Fruit fly (Drosophila melanogaster): ENCODE measurements around the gene RpL27.

Gene RpL27

dm6 chr3R:25640463-25640862 lies 44.4 kb downstream of the RpL27 start (continued):
- TF ChIP-seq CG13287 (GFP tag; IDR thresholded peaks at IDR 0.05; ENCODE audit: partially characterized antibody) (no peak), B-H2 (GFP tag; optimal IDR thresholded peaks at IDR 0.05) (no peak), amos (GFP tag; IDR thresholded peaks at IDR 0.05; ENCODE audit: partially characterized antibody) (no peak), CG17385 (GFP tag; optimal IDR thresholded peaks at IDR 0.05) (peak; percentile 29), CG7745 (tag; optimal IDR thresholded peaks at IDR 0.05) (no peak), HLHmδ (GFP tag; optimal IDR thresholded peaks at IDR 0.05) (no peak), jing (GFP tag; optimal IDR thresholded peaks at IDR 0.05) (peak; percentile 4), phol (tag; optimal IDR thresholded peaks at IDR 0.05) (peak; percentile 72), CG34376 (GFP tag; optimal IDR thresholded peaks at IDR 0.05) (no peak), cg (GFP tag; optimal IDR thresholded peaks at IDR 0.05) (no peak), Hey (tag; optimal IDR thresholded peaks at IDR 0.05) (no peak), CG4282 (GFP tag; optimal IDR thresholded peaks at IDR 0.05) (no peak), nom (GFP tag; optimal IDR thresholded peaks at IDR 0.05) (peak; percentile 80), Abd-B (GFP tag; optimal IDR thresholded peaks at IDR 0.05) (peak; percentile 42), CG6791 (GFP tag; IDR thresholded peaks at IDR 0.05; ENCODE audit: partially characterized antibody) (no peak), MESR4 (GFP tag; optimal IDR thresholded peaks at IDR 0.05) (no peak), Dek (tag; optimal IDR thresholded peaks at IDR 0.05) (no peak), grn (GFP tag; optimal IDR thresholded peaks at IDR 0.05) (no peak), zfh1 (GFP tag; IDR thresholded peaks at IDR 0.05) (peak; percentile 87), Max (GFP tag; optimal IDR thresholded peaks at IDR 0.05) (peak; percentile 55), CG6175 (GFP tag; IDR thresholded peaks at IDR 0.05) (no peak), Optix (GFP tag; IDR thresholded peaks at IDR 0.05) (no peak), aop (GFP tag; IDR thresholded peaks at IDR 0.05) (no peak), Neu2 (GFP tag; optimal IDR thresholded peaks at IDR 0.05; ENCODE audit: borderline replicate concordance) (no peak), CG32772 (GFP tag; IDR thresholded peaks at IDR 0.05) (peak; percentile 21; the same call in 1 of the 2 replicates), Sry-β (GFP tag; optimal IDR thresholded peaks at IDR 0.05) (no peak), tgo (GFP tag; IDR thresholded peaks at IDR 0.05) (peak; percentile 40; the same call in 1 of the 3 replicates), CG15479 (GFP tag; optimal IDR thresholded peaks at IDR 0.05) (peak; percentile 11), hbn (GFP tag; IDR thresholded peaks at IDR 0.05; ENCODE audit: partially characterized antibody) (no peak), danr (GFP tag; IDR thresholded peaks at IDR 0.05) (no peak), D19A (tag; optimal IDR thresholded peaks at IDR 0.05) (peak; percentile 56), sens-2 (GFP tag; IDR thresholded peaks at IDR 0.05) (0 out of 2 replicates have a peak, but pooled peaks have one; percentile 32), Blimp-1 (GFP tag; optimal IDR thresholded peaks at IDR 0.05) (peak; percentile 55), stc (GFP tag; IDR thresholded peaks at IDR 0.05) (peak; percentile 55), CG17361 (GFP tag; IDR thresholded peaks at IDR 0.05) (peak; percentile 56), Ada2b (GFP tag; IDR thresholded peaks at IDR 0.05) (peak; percentile 65; the same call in 1 of the 2 replicates), twi (tag; optimal IDR thresholded peaks at IDR 0.05) (no peak), shn (GFP tag; optimal IDR thresholded peaks at IDR 0.05) (no peak), ttk (GFP tag; IDR thresholded peaks at IDR 0.05) (0 out of 2 replicates have a peak, but pooled peaks have one; percentile 27), PHDP (tag; optimal IDR thresholded peaks at IDR 0.05) (peak; percentile 35), z (GFP tag; IDR thresholded peaks at IDR 0.05) (no peak), CG14710 (tag; optimal IDR thresholded peaks at IDR 0.05) (peak; percentile 60), row (GFP tag; IDR thresholded peaks at IDR 0.05) (peak; percentile 70), CG6254 (GFP tag; optimal IDR thresholded peaks at IDR 0.05) (peak; percentile 36), gcm2 (GFP tag; optimal IDR thresholded peaks at IDR 0.05) (no peak), Eip74EF (GFP tag; optimal IDR thresholded peaks at IDR 0.05) (no peak), unc-4 (GFP tag; IDR thresholded peaks at IDR 0.05; ENCODE audit: partially characterized antibody) (no peak), CG15696 (tag; optimal IDR thresholded peaks at IDR 0.05) (peak; percentile 83), slp2 (GFP tag; optimal IDR thresholded peaks at IDR 0.05) (peak; percentile 11), CG1603 (tag; optimal IDR thresholded peaks at IDR 0.05) (peak; percentile 76)

Data from whole organism, embryonic.